Worm (Caenorhabditis elegans) whole organism, L4 larva: ENCODE results near the gene jbts-14.

Source experiments
- ZK337.2 ChIP-seq: fragments of 200-800 bp; sonication (Bioruptor generic); IDR thresholded peaks from 2 replicates; pipeline ENCODE4 v1.3.6; 2022; ENCODE audit warnings: missing genetic modification reagents, missing genetic modification characterization, missing compliant biosample characterization
- lin-39 ChIP-seq: fragments of 150-350 bp; optimal IDR thresholded peaks from 2 replicates; lab custom pipeline; 2014; ENCODE audit warnings: missing biosample characterization, missing genetic modification reagents, missing genetic modification characterization

ce11 chrX:8677873-8678272, 26.2 kb upstream of the jbts-14 start:
- TF ChIP-seq ZK337.2 (GFP tag; lab: Robert Waterston, UW) = no peak
- TF ChIP-seq lin-39 (tag; lab: Kevin White, UChicago) = no peak
